Worm (Caenorhabditis elegans): ENCODE results near the gene acdh-13.

ce11 chrIV:8539645-8540044 lies 41.0 kb upstream of the acdh-13 start:
- TF ChIP-seq ama-1 (optimal IDR thresholded peaks at IDR 0.05) = no peak
- no peak for TF ChIP-seq nhr-76 (tag; optimal IDR thresholded peaks at IDR 0.05)
- TF ChIP-seq aly-2 (tag; optimal IDR thresholded peaks at IDR 0.05) = no peak
- no peak for TF ChIP-seq efl-1 (optimal IDR thresholded peaks at IDR 0.05)
- no peak for TF ChIP-seq efl-1 (GFP tag; optimal IDR thresholded peaks at IDR 0.05 in 1 of 2)
- no peak for TF ChIP-seq elt-3 (tag; optimal IDR thresholded peaks at IDR 0.05)
- TF ChIP-seq ztf-4 (tag; optimal IDR thresholded peaks at IDR 0.05) = no peak
- no peak for TF ChIP-seq nhr-77 (tag; optimal IDR thresholded peaks at IDR 0.05)
- no peak for TF ChIP-seq snpc-4 (tag; optimal IDR thresholded peaks at IDR 0.05)
- TF ChIP-seq lsy-2 (tag; optimal IDR thresholded peaks at IDR 0.05) = no peak

Measured in whole organism, L1 larva.